Worm (Caenorhabditis elegans) whole organism, L4 larva: ENCODE data around the gene hrpa-2.

Experiments
- F26F4.8 ChIP-seq: fragments of 200-800 bp; sonication (Bioruptor generic); conservative IDR thresholded peaks from 2 replicates; pipeline ENCODE4 v1.3.6; 2022; ENCODE audit warnings: missing genetic modification characterization, missing compliant biosample characterization
- F49E8.2 ChIP-seq: sonication (generic microtip); optimal IDR thresholded peaks from 2 replicates; lab custom pipeline; 2016; ENCODE audit warnings: missing compliant biosample characterization, mild to moderate bottlenecking, missing genetic modification characterization, borderline replicate concordance
- T26A8.4 ChIP-seq: fragments of 200-800 bp; sonication (Bioruptor generic); IDR thresholded peaks from 2 replicates; pipeline ENCODE4 v1.3.6; 2022; ENCODE audit warnings: missing genetic modification characterization, missing compliant biosample characterization
- Y48G9A.11 ChIP-seq: fragments of 200-800 bp; sonication (Bioruptor generic); IDR thresholded peaks from 2 replicates; pipeline ENCODE4 v1.3.6; 2022; ENCODE audit warnings: missing genetic modification reagents, missing genetic modification characterization, missing compliant biosample characterization
- ZK337.2 ChIP-seq: fragments of 200-800 bp; sonication (Bioruptor generic); IDR thresholded peaks from 2 replicates; pipeline ENCODE4 v1.3.6; 2022; ENCODE audit warnings: missing genetic modification reagents, missing genetic modification characterization, missing compliant biosample characterization
- aly-2 ChIP-seq: sonication (generic microtip); optimal IDR thresholded peaks from 2 replicates; lab custom pipeline; 2018; ENCODE audit warnings: missing biosample characterization, missing genetic modification characterization
- ama-1 ChIP-seq: fragments of 150-350 bp; optimal IDR thresholded peaks from 2 replicates; lab custom pipeline; 2014; ENCODE audit warnings: inconsistent platforms, mixed read lengths
- arid-1 ChIP-seq: fragments of 200-800 bp; sonication (Bioruptor generic); conservative IDR thresholded peaks from 2 replicates; pipeline ENCODE4 v1.3.6; 2022; ENCODE audit warnings: missing genetic modification reagents, missing genetic modification characterization, missing compliant biosample characterization
- ceh-20 ChIP-seq: fragments of 200-800 bp; sonication (Bioruptor generic); IDR thresholded peaks from 2 replicates; pipeline ENCODE4 v1.3.6; 2022; ENCODE audit warnings: missing genetic modification reagents, missing genetic modification characterization, missing compliant biosample characterization
- ces-1 ChIP-seq: fragments of 150-350 bp; sonication (generic microtip); optimal IDR thresholded peaks from 4 replicates; lab custom pipeline; 2014; ENCODE audit warnings: missing biosample characterization, missing genetic modification reagents, missing genetic modification characterization
- daf-16 ChIP-seq, 3 experiments: sonication (generic microtip); optimal IDR thresholded peaks; 2 replicates each; lab custom pipeline; 2016 to 2017; ENCODE audit warnings: missing genetic modification characterization in 3 of 3, missing genetic modification reagents in 3 of 3, mild to moderate bottlenecking in 2 of 3, missing compliant biosample characterization in 2 of 3, missing biosample characterization in 1 of 3, moderate library complexity in 1 of 3
- daf-8 ChIP-seq: fragments of 200-800 bp; sonication (Bioruptor generic); IDR thresholded peaks from 2 replicates; pipeline ENCODE4 v1.3.6; 2022; ENCODE audit warnings: missing genetic modification characterization, missing compliant biosample characterization
- dve-1 ChIP-seq: sonication (generic microtip); optimal IDR thresholded peaks from 2 replicates; lab custom pipeline; 2017; ENCODE audit warnings: antibody characterized with exemption, mild to moderate bottlenecking, missing genetic modification characterization, missing compliant biosample characterization; ENCODE audit not compliant: insufficient read depth
- fos-1 ChIP-seq: fragments of 150-350 bp; optimal IDR thresholded peaks from 2 replicates; lab custom pipeline; 2014; ENCODE audit warnings: missing biosample characterization, missing genetic modification characterization
- hif-1 ChIP-seq, 2 experiments: sonication (generic microtip); optimal IDR thresholded peaks; 2 replicates each; lab custom pipeline; 2016 to 2017; ENCODE audit warnings: missing compliant biosample characterization in 2 of 2, missing genetic modification characterization in 2 of 2, missing genetic modification reagents in 2 of 2, missing genotype in 2 of 2, mild to moderate bottlenecking in 1 of 2
- hlh-11 ChIP-seq: fragments of 200-800 bp; sonication (Bioruptor generic); optimal IDR thresholded peaks from 2 replicates; lab custom pipeline; 2018; ENCODE audit warnings: mild to moderate bottlenecking, missing genetic modification characterization, missing compliant biosample characterization
- mdl-1 ChIP-seq, 2 experiments: fragments of 150-350 bp in 1 of 2; sonication (generic microtip) in 1 of 2; optimal IDR thresholded peaks; 2 replicates each; lab custom pipeline; 2014 to 2017; ENCODE audit warnings: missing biosample characterization in 2 of 2, missing genetic modification characterization in 2 of 2
- mes-2 ChIP-seq: sonication (generic microtip); optimal IDR thresholded peaks from 2 replicates; lab custom pipeline; 2016; ENCODE audit warnings: missing genotype, mild to moderate bottlenecking, missing genetic modification characterization, missing compliant biosample characterization; ENCODE audit not compliant: poor library complexity, severe bottlenecking
- nhr-111 ChIP-seq: fragments of 200-800 bp; sonication (Bioruptor generic); optimal IDR thresholded peaks from 2 replicates; lab custom pipeline; 2018; ENCODE audit warnings: mild to moderate bottlenecking, missing genetic modification characterization, missing compliant biosample characterization
- nhr-6 ChIP-seq: fragments of 150-350 bp; optimal IDR thresholded peaks from 2 replicates; lab custom pipeline; 2014; ENCODE audit warnings: missing biosample characterization, missing genetic modification characterization
- pqm-1 ChIP-seq: sonication (generic microtip); optimal IDR thresholded peaks from 2 replicates; lab custom pipeline; 2017; ENCODE audit warnings: missing biosample characterization, missing genetic modification characterization
- saeg-2 ChIP-seq: fragments of 200-800 bp; sonication (Bioruptor generic); IDR thresholded peaks from 2 replicates; pipeline ENCODE4 v1.3.6; 2022; ENCODE audit warnings: missing genetic modification reagents, missing genetic modification characterization, missing compliant biosample characterization
- sdz-12 ChIP-seq: fragments of 200-800 bp; sonication (Bioruptor generic); optimal IDR thresholded peaks from 2 replicates; lab custom pipeline; 2018; ENCODE audit warnings: mild to moderate bottlenecking, missing genetic modification characterization, missing compliant biosample characterization
- snpc-1.2 ChIP-seq: fragments of 200-800 bp; sonication (Bioruptor generic); IDR thresholded peaks from 2 replicates; pipeline ENCODE4 v1.3.6; 2022; ENCODE audit warnings: missing genetic modification reagents, missing genetic modification characterization, missing compliant biosample characterization
- snpc-4 ChIP-seq: fragments of 150-350 bp; optimal IDR thresholded peaks from 2 replicates; lab custom pipeline; 2014; ENCODE audit warnings: missing biosample characterization, missing genetic modification characterization
- spr-1 ChIP-seq: sonication (generic microtip); optimal IDR thresholded peaks from 2 replicates; lab custom pipeline; 2016; ENCODE audit warnings: mild to moderate bottlenecking, missing genetic modification characterization, missing compliant biosample characterization
- tag-97 ChIP-seq: fragments of 200-800 bp; sonication (Bioruptor generic); IDR thresholded peaks from 2 replicates; pipeline ENCODE4 v1.3.6; 2022; ENCODE audit warnings: missing genetic modification characterization, missing compliant biosample characterization
- unc-130 ChIP-seq: sonication (generic microtip); optimal IDR thresholded peaks from 2 replicates; lab custom pipeline; 2016; ENCODE audit warnings: missing genetic modification reagents, missing genetic modification characterization, missing compliant biosample characterization
- unc-39 ChIP-seq: sonication (generic microtip); optimal IDR thresholded peaks from 2 replicates; lab custom pipeline; 2017; ENCODE audit warnings: missing biosample characterization, missing genetic modification characterization
- unc-62 ChIP-seq, 3 experiments: fragments of 150-350 bp in 1 of 3; sonication (generic microtip); optimal IDR thresholded peaks in 2 of 3; peaks in 1 of 3; 1 replicate in 1 of 3; 2 replicates in 2 of 3; lab custom pipeline; 2014 to 2017; ENCODE audit warnings: missing biosample characterization in 3 of 3, missing genetic modification characterization in 3 of 3, missing genetic modification reagents in 3 of 3, missing genotype in 1 of 3
- vab-7 ChIP-seq: fragments of 200-800 bp; sonication (Bioruptor generic); IDR thresholded peaks from 2 replicates; pipeline ENCODE4 v1.3.6; 2022; ENCODE audit warnings: missing genetic modification reagents, missing genetic modification characterization, missing compliant biosample characterization
- zfp-2 ChIP-seq: sonication (generic microtip); optimal IDR thresholded peaks from 2 replicates; lab custom pipeline; 2016; ENCODE audit warnings: mild to moderate bottlenecking, missing genetic modification characterization, missing compliant biosample characterization
- zfp-3 ChIP-seq: fragments of 200-800 bp; sonication (Bioruptor generic); conservative IDR thresholded peaks from 2 replicates; pipeline ENCODE4 v1.3.6; 2022; ENCODE audit warnings: missing genetic modification reagents, missing genetic modification characterization, missing compliant biosample characterization
- zip-11 ChIP-seq: fragments of 200-800 bp; sonication (Bioruptor generic); IDR thresholded peaks from 2 replicates; pipeline ENCODE4 v1.3.6; 2022; ENCODE audit warnings: missing genetic modification characterization, missing compliant biosample characterization

The hrpa-2 gene

DNA sequence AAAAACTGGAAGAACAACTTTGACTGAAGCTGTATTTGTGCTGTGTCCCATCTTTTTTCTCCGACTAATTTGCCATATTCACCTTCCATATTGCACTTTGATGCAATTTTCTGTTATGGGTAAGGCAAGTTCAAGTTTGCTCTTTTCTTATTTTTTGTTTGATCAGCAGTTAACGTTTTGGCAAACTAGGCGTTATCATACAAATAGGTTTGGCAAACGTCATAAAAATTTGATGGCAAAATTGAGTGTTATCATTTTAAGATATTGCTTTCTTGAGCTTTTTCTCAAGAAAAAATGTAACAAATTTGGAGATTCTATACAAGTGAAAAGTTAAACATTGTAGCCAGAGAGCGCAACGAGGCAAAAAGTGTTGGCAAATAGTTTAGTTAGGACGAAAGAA is 45.9 kb downstream of the hrpa-2 start (continued):
- no peak for TF ChIP-seq ama-1
- TF ChIP-seq ZK337.2 (GFP tag; lab: Robert Waterston, UW), result no peak

DNA sequence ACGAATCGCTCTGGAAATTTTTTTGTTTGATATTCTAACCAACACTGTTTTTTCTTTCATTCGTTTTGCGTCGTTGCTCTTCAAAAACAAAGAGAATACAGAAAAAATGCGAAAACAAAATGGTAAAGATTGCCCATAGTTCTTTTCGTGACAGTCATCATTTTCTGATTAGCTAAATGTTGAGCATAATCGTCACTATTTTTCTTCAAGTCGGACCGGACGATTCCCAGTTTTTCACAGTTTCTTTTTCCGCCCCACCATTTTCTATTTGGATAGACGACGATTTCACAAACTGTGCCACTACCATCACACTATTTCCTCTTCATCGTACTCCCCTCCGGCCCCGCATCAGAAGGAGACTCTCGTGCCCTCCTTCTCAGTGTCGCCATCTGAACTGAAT is 47.4 kb downstream of the hrpa-2 start:
- TF ChIP-seq mes-2 (tag; lab: Kevin White, UChicago), result no peak
- TF ChIP-seq unc-62 (GFP tag; optimal IDR thresholded peaks at IDR 0.05 in 1 of 2; lab: Kevin White, UChicago), result peak in 1 of 2 experiments; percentile 92
- no peak for TF ChIP-seq unc-62 (tag; optimal IDR thresholded peaks at IDR 0.05; lab: Kevin White, UChicago)

- TF ChIP-seq hlh-11, result no peak
- TF ChIP-seq F26F4.8 (GFP tag; lab: Robert Waterston, UW), result no peak
- TF ChIP-seq mdl-1 (tag; optimal IDR thresholded peaks at IDR 0.05; lab: Kevin White, UChicago), result no peak
- no peak for TF ChIP-seq nhr-6 (tag; lab: Kevin White, UChicago)
- TF ChIP-seq T26A8.4, result no peak
- TF ChIP-seq saeg-2 (GFP tag; lab: Robert Waterston, UW), result no peak
- no peak for TF ChIP-seq ama-1
- TF ChIP-seq zip-11 (GFP tag; lab: Robert Waterston, UW), result no peak
- no peak for TF ChIP-seq vab-7 (GFP tag; lab: Robert Waterston, UW)
- TF ChIP-seq snpc-1.2 (GFP tag; lab: Robert Waterston, UW), result no peak
- no peak for TF ChIP-seq sdz-12 (GFP tag; lab: Kevin White, UChicago)
- no peak for TF ChIP-seq unc-62 (GFP tag; optimal IDR thresholded peaks at IDR 0.05 in 1 of 2; lab: Kevin White, UChicago)
- no peak for TF ChIP-seq unc-62 (tag; optimal IDR thresholded peaks at IDR 0.05; lab: Kevin White, UChicago)
- TF ChIP-seq unc-39 (tag; lab: Kevin White, UChicago), result no peak
- TF ChIP-seq dve-1 (tag; lab: Kevin White, UChicago), result no peak
- no peak for TF ChIP-seq pqm-1
- TF ChIP-seq daf-8, result no peak
- no peak for TF ChIP-seq spr-1 (tag; lab: Kevin White, UChicago)
- no peak for TF ChIP-seq ceh-20 (GFP tag; lab: Robert Waterston, UW)
- no peak for TF ChIP-seq tag-97
- no peak for TF ChIP-seq Y48G9A.11
Observed at ce11 chrX:5264026-5264425, 47.9 kb downstream of the hrpa-2 start, which contains the start of gene Y34B4A.4. Gene Y34B4A.4 (plus strand): TSS chrX:5264326.

DNA sequence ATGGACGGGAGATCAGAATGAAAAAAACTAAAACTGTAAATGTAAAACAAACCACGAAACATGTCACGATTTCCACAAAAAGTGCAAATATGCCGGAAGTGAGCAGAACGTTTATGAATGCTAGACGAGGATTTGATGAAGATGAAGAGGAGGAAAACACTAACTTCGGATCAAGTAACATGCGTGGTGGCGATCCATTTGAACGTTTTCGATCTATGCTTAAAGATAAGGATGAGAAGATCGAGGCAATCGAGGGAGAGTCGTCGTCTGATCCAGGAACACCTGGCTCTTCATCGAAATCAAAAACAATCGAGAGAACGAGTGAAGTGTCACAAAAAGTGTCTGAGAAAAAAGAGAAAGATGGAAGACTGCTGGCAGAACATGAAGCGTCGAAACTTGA is 49.2 kb downstream of the hrpa-2 start:
- TF ChIP-seq ces-1 (GFP tag; lab: Kevin White, UChicago) (no peak), unc-62 (GFP tag; optimal IDR thresholded peaks at IDR 0.05 in 1 of 2; lab: Kevin White, UChicago) (peak in 1 of 2 experiments; percentile 91), unc-62 (tag; optimal IDR thresholded peaks at IDR 0.05; lab: Kevin White, UChicago) (no peak), arid-1 (GFP tag; lab: Robert Waterston, UW) (no peak), hif-1 (tag; optimal IDR thresholded peaks at IDR 0.05; lab: Kevin White, UChicago) (no peak), zfp-3 (GFP tag; lab: Robert Waterston, UW) (no peak), aly-2 (no peak), daf-16 (GFP tag; optimal IDR thresholded peaks at IDR 0.05; lab: Kevin White, UChicago) (peak in 1 of 2 experiments; percentile 42), daf-16 (tag; optimal IDR thresholded peaks at IDR 0.05; lab: Kevin White, UChicago) (no peak), fos-1 (tag; lab: Kevin White, UChicago) (no peak), zfp-2 (tag; lab: Kevin White, UChicago) (no peak), unc-130 (GFP tag; lab: Kevin White, UChicago) (no peak), snpc-4 (tag; lab: Kevin White, UChicago) (no peak), F49E8.2 (no peak), nhr-111 (GFP tag; lab: Kevin White, UChicago) (no peak), mdl-1 (tag; optimal IDR thresholded peaks at IDR 0.05; lab: Kevin White, UChicago) (no peak)
